Worm (Caenorhabditis elegans): ENCODE data around the gene R160.6.

R160.6 gene

DNA sequence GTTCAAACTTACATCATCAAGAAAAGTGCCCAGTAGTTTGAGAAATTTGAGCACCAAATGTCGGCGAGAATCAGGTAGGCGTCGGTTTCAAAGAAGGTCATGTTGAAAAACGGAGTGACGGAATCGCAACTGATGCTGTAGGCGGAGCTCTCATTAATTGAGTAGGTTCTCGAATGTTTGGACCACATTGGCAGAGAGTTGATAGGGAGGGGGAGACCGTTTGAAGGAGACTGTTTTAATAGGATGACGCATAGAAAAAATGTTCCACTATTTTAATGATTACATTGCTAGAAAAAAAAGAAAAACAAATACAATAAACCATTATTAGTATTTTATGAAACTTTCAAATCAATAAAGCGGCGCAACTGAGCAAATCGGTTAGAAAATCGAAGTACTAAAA, 9.8 kb downstream of the R160.6 start, which contains the start of gene F14H12.17:
F14H12.17 (minus strand) TSS at position 101 of the 400 bp plus-strand sequence.
- TF ChIP-seq dmd-6 (GFP tag; IDR thresholded peaks at IDR 0.05) (no peak), nhr-28 (tag; optimal IDR thresholded peaks at IDR 0.05) (no peak), nhr-102 (tag; optimal IDR thresholded peaks at IDR 0.05) (no peak), lin-38 (GFP tag; IDR thresholded peaks at IDR 0.05) (no peak), gei-8 (GFP tag; optimal IDR thresholded peaks at IDR 0.05) (no peak), nhr-6 (tag; optimal IDR thresholded peaks at IDR 0.05) (no peak), arid-1 (GFP tag; conservative IDR thresholded peaks at IDR 0.05) (no peak), nhr-10 (tag; optimal IDR thresholded peaks at IDR 0.05) (no peak), set-16 (GFP tag; IDR thresholded peaks at IDR 0.05) (no peak)

DNA sequence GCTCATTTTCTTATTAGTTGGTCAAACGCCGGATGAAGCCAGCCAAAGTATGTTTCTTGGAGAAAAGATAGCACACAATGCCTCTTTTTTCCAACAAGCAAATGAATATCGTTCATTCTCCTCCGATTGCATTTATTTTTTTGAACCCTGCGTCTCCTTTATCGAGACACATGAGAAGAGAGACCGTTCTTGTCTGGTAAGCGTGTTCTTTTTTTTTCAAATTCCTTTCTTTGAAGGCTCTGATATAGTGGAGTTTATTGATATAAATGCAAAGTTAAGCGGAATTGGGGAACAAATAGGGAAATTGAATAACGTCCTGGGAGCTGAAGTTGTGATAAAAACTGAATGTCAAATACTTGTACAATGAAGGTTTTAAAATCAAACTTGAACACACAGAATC, 10.5 kb downstream of the R160.6 start, which contains the start of gene F14H12.7:
F14H12.7 (minus strand) TSS at position 101 of the 400 bp plus-strand sequence.
- TF ChIP-seq ztf-11 (tag; optimal IDR thresholded peaks at IDR 0.05), result no peak
- no peak for TF ChIP-seq daf-12 (tag; optimal IDR thresholded peaks at IDR 0.05)
- TF ChIP-seq T20F7.1 (GFP tag; optimal IDR thresholded peaks at IDR 0.05), result no peak

DNA sequence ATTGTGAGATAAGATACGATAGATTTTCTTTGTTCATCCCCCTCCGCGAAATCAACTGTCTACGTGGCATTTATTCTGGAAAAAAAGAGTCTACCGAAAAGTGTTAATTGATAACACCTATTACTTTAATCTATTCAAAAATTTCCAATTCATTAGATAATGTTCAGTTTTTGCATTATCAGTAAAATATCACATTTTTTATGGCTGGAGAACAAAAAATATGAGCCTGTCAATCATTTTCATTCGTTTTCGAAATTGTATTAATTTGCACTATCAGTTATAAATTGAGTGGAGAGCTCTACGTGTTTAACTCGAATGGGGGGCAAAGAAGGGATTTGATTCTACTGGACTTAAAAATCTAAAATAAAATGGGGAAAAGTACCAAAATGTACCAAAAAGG, 14.0 kb downstream of the R160.6 start:
- TF ChIP-seq zfp-2 (tag; optimal IDR thresholded peaks at IDR 0.05) (no peak), hif-1 (tag; optimal IDR thresholded peaks at IDR 0.05) (no peak), tra-1 (GFP tag; IDR thresholded peaks at IDR 0.05) (peak; percentile 82), jun-1 (tag; optimal IDR thresholded peaks at IDR 0.05) (no peak), pqm-1 (tag; optimal IDR thresholded peaks at IDR 0.05) (peak; percentile 36), ZK546.5 (tag; optimal IDR thresholded peaks at IDR 0.05) (no peak), lin-13 (GFP tag; optimal IDR thresholded peaks at IDR 0.05) (no peak), arid-1 (GFP tag; conservative IDR thresholded peaks at IDR 0.05) (no peak), php-3 (GFP tag; IDR thresholded peaks at IDR 0.05) (peak; percentile 79), daf-16 (GFP tag; optimal IDR thresholded peaks at IDR 0.05) (no peak), daf-16 (tag; optimal IDR thresholded peaks at IDR 0.05) (no peak), F44E2.7 (GFP tag; IDR thresholded peaks at IDR 0.05) (no peak), dmd-9 (GFP tag; IDR thresholded peaks at IDR 0.05) (no peak), mdt-29 (GFP tag; IDR thresholded peaks at IDR 0.05) (no peak)

DNA sequence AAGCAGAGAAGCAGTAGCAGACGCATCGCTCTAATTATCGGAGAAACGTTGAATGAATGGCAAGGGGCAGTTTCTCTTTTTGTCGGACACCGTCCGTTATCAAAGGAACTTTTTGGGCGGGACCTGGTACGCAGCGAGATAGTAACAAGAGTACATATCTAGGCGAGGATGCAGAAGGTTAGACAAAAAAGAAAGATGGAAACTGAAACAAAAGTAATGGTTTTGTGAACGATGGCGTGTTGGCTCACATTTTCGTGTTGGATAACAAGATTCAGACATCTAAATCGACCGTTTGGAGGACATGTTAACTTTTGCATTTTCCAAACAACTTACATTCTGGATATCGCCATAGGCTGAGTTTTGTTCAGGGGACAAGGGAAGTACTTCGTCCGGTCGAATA, 15.6 kb downstream of the R160.6 start, which contains the start of gene F14H12.6:
F14H12.6 (minus strand) TSS at position 101 of the 400 bp plus-strand sequence.
- no peak for TF ChIP-seq lir-3 (tag; optimal IDR thresholded peaks at IDR 0.05)
- no peak for TF ChIP-seq madf-9 (GFP tag; conservative IDR thresholded peaks at IDR 0.05)
- no peak for TF ChIP-seq snpc-1.2 (GFP tag; IDR thresholded peaks at IDR 0.05)
- no peak for TF ChIP-seq dve-1 (tag; optimal IDR thresholded peaks at IDR 0.05; ENCODE audit: insufficient read depth)
- TF ChIP-seq sdz-12 (GFP tag; optimal IDR thresholded peaks at IDR 0.05), result no peak
- TF ChIP-seq nhr-76 (tag; optimal IDR thresholded peaks at IDR 0.05), result no peak
- TF ChIP-seq ztf-7 (tag; optimal IDR thresholded peaks at IDR 0.05), result no peak
- TF ChIP-seq T20F7.1 (GFP tag; optimal IDR thresholded peaks at IDR 0.05), result no peak
- no peak for TF ChIP-seq lin-38 (GFP tag; IDR thresholded peaks at IDR 0.05)
- no peak for TF ChIP-seq lin-15B (tag; optimal IDR thresholded peaks at IDR 0.05)
- no peak for TF ChIP-seq php-3 (GFP tag; IDR thresholded peaks at IDR 0.05)
- TF ChIP-seq fos-1 (tag; optimal IDR thresholded peaks at IDR 0.05), result no peak
- TF ChIP-seq ces-1 (GFP tag; optimal IDR thresholded peaks at IDR 0.05), result no peak
- no peak for TF ChIP-seq skn-1 (tag; optimal IDR thresholded peaks at IDR 0.05)
- no peak for TF ChIP-seq dmd-8 (GFP tag; IDR thresholded peaks at IDR 0.05)
- no peak for TF ChIP-seq hif-1 (tag; optimal IDR thresholded peaks at IDR 0.05)

Data from whole organism, L4 larva.